Fruit fly (Drosophila melanogaster) whole organism, prepupa: ENCODE data around the gene ATPsynB.

ENCODE experiments used
- Blimp-1 ChIP-seq: fragments of 200-800 bp; sonication (Bioruptor generic); optimal IDR thresholded peaks from 3 replicates; lab custom pipeline; 2017; ENCODE audit warnings: missing biosample characterization, missing genetic modification characterization, mild to moderate bottlenecking, moderate library complexity, missing genetic modification reagents
- CG1621 ChIP-seq: fragments of 200-800 bp; sonication (Bioruptor generic); optimal IDR thresholded peaks from 3 replicates; lab custom pipeline; 2018; ENCODE audit warnings: missing biosample characterization, mild to moderate bottlenecking, missing genetic modification characterization
- CG16779 ChIP-seq: fragments of 200-800 bp; sonication (Bioruptor generic); optimal IDR thresholded peaks from 3 replicates; lab custom pipeline; 2017; ENCODE audit warnings: missing biosample characterization, mild to moderate bottlenecking, missing genetic modification characterization
- CG6163 ChIP-seq: fragments of 200-800 bp; sonication (Bioruptor generic); IDR thresholded peaks from 3 replicates; pipeline ENCODE4 v1.3.6; 2022; ENCODE audit warnings: missing biosample characterization, missing genetic modification characterization
- CG6792 ChIP-seq: fragments of 200-800 bp; sonication (Bioruptor generic); optimal IDR thresholded peaks from 3 replicates; lab custom pipeline; 2016; ENCODE audit warnings: missing biosample characterization, missing genetic modification characterization
- CG6854 ChIP-seq: fragments of 200-800 bp; sonication (Bioruptor generic); optimal IDR thresholded peaks from 2 replicates; lab custom pipeline; 2017; ENCODE audit warnings: missing biosample characterization, mild to moderate bottlenecking, missing genetic modification characterization
- Sox15 ChIP-seq: fragments of 200-800 bp; sonication (Bioruptor generic); optimal IDR thresholded peaks from 3 replicates; lab custom pipeline; 2016; ENCODE audit warnings: missing biosample characterization, missing genetic modification characterization
- acj6 ChIP-seq: fragments of 200-800 bp; sonication (Bioruptor generic); optimal IDR thresholded peaks from 3 replicates; lab custom pipeline; 2016; ENCODE audit warnings: missing biosample characterization, missing genetic modification characterization
- dsx ChIP-seq: fragments of 200-800 bp; optimal IDR thresholded peaks from 3 replicates; lab custom pipeline; 2019; ENCODE audit warnings: missing biosample characterization, mild to moderate bottlenecking, missing genetic modification characterization, moderate library complexity; ENCODE audit not compliant: poor library complexity, severe bottlenecking
- eg ChIP-seq: fragments of 200-800 bp; sonication (Bioruptor generic); IDR thresholded peaks from 3 replicates; pipeline ENCODE4 v1.3.6; 2022; ENCODE audit warnings: missing biosample characterization, missing genetic modification characterization
- salr ChIP-seq, 2 experiments: fragments of 200-800 bp; sonication (Bioruptor generic); optimal IDR thresholded peaks; 3 replicates each; lab custom pipeline; 2016 to 2018; ENCODE audit warnings: missing biosample characterization in 2 of 2, missing genetic modification characterization in 2 of 2, mild to moderate bottlenecking in 1 of 2
- spab ChIP-seq: fragments of 200-800 bp; sonication (Bioruptor generic); optimal IDR thresholded peaks from 2 replicates; lab custom pipeline; 2017; ENCODE audit warnings: missing biosample characterization, mild to moderate bottlenecking, missing genetic modification characterization, missing genetic modification reagents
- topi ChIP-seq: fragments of 200-800 bp; sonication (Bioruptor generic); optimal IDR thresholded peaks from 3 replicates; lab custom pipeline; 2016; ENCODE audit warnings: missing biosample characterization, missing genetic modification characterization

- TF ChIP-seq CG16779 (tag; lab: Kevin White, UChicago) (no peak), eg (GFP tag; lab: Robert Waterston, UW) (peak; percentile 54; the same call in 2 of the 3 replicates), topi (GFP tag; lab: Kevin White, UChicago) (peak; percentile 44), Sox15 (GFP tag; lab: Kevin White, UChicago) (no peak), CG6854 (GFP tag; lab: Kevin White, UChicago) (no peak), CG1621 (no peak), salr (GFP tag; optimal IDR thresholded peaks at IDR 0.05; lab: Kevin White, UChicago) (peak in 1 of 2 experiments; percentile 28), CG6792 (GFP tag; lab: Kevin White, UChicago) (no peak), Blimp-1 (GFP tag; lab: Kevin White, UChicago) (peak; percentile 43), spab (GFP tag; lab: Kevin White, UChicago) (no peak), acj6 (GFP tag; lab: Kevin White, UChicago) (peak; percentile 32), dsx (GFP tag; lab: Kevin White, UChicago) (no peak), CG6163 (GFP tag; lab: Robert Waterston, UW) (no peak; the same call in 2 of the 3 replicates)
Observed at dm6 chr3L:9764915-9765709, 35.3 kb downstream of the ATPsynB start.
